Worm (Caenorhabditis elegans) whole organism, L4/young adult: ENCODE results near the gene oac-23.

Source experiments
- W03F9.2 ChIP-seq: fragments of 150-350 bp; optimal IDR thresholded peaks from 2 replicates; lab custom pipeline; 2014; ENCODE audit warnings: missing biosample characterization, missing genetic modification characterization
- dao-5 ChIP-seq: sonication (generic microtip); optimal IDR thresholded peaks from 2 replicates; lab custom pipeline; 2016; ENCODE audit warnings: missing genotype, missing genetic modification characterization, moderate library complexity, missing compliant biosample characterization
- him-1 ChIP-seq: sonication (generic microtip); optimal IDR thresholded peaks from 2 replicates; lab custom pipeline; 2016; ENCODE audit warnings: missing genotype, missing genetic modification reagents, missing genetic modification characterization, missing compliant biosample characterization

ce11 chrIV:3853557-3853956 lies 27.7 kb upstream of the oac-23 start:
- TF ChIP-seq him-1 (tag; lab: Kevin White, UChicago) (no peak), dao-5 (tag; lab: Kevin White, UChicago) (no peak), W03F9.2 (tag; lab: Kevin White, UChicago) (no peak)
